Worm (Caenorhabditis elegans) whole organism, midembryonic: ENCODE data around the gene F16B12.7.

Source experiments
- T22C8.4 ChIP-seq: fragments of 200-800 bp; sonication (Bioruptor generic); IDR thresholded peaks from 2 replicates; pipeline ENCODE4 v1.3.6; 2022; ENCODE audit warnings: missing genetic modification characterization, missing compliant biosample characterization
- flt-1 ChIP-seq: fragments of 200-800 bp; sonication (Bioruptor generic); IDR thresholded peaks from 2 replicates; pipeline ENCODE4 v1.3.6; 2022; ENCODE audit warnings: missing genetic modification characterization, missing compliant biosample characterization
- ref-1 ChIP-seq: fragments of 200-800 bp; sonication (Bioruptor generic); conservative IDR thresholded peaks from 2 replicates; pipeline ENCODE4 v1.3.6; 2022; ENCODE audit warnings: missing genetic modification reagents, missing genetic modification characterization, missing compliant biosample characterization
- ztf-23 ChIP-seq: fragments of 200-800 bp; sonication (Bioruptor generic); IDR thresholded peaks from 2 replicates; pipeline ENCODE4 v1.3.6; 2022; ENCODE audit warnings: missing genetic modification reagents, missing genetic modification characterization, missing compliant biosample characterization

DNA sequence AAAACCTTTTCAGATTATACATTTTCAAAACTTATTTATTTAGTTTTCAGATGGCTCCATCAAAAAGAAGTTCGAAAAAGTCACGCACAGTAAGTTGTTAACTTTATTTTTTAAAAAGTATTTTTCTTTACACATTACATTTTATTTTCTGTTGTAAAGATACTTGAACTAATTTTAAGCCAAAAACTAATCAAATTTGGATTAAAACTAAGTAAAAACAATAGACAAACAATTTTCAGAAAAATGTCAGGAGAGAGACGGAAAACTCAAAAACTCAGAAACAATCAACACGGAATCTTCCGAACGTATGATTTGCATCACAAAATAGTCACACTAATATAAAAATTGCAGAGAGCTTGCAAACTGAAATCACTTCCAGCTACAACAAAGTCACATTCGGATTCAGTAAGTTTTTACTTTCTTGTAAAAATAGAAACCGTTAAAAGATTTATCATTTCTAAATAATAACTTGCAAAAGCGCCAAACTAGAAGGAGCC is 33.6 kb downstream of the F16B12.7 start, which contains the start of gene ceh-89:
- TF ChIP-seq ref-1 (no peak), T22C8.4 (GFP tag; lab: Robert Waterston, UW) (no peak), flt-1 (GFP tag; lab: Robert Waterston, UW) (no peak), ztf-23 (GFP tag; lab: Robert Waterston, UW) (no peak)
